Fruit fly (Drosophila melanogaster): ENCODE measurements around the gene IntS12.

IntS12 gene

DNA sequence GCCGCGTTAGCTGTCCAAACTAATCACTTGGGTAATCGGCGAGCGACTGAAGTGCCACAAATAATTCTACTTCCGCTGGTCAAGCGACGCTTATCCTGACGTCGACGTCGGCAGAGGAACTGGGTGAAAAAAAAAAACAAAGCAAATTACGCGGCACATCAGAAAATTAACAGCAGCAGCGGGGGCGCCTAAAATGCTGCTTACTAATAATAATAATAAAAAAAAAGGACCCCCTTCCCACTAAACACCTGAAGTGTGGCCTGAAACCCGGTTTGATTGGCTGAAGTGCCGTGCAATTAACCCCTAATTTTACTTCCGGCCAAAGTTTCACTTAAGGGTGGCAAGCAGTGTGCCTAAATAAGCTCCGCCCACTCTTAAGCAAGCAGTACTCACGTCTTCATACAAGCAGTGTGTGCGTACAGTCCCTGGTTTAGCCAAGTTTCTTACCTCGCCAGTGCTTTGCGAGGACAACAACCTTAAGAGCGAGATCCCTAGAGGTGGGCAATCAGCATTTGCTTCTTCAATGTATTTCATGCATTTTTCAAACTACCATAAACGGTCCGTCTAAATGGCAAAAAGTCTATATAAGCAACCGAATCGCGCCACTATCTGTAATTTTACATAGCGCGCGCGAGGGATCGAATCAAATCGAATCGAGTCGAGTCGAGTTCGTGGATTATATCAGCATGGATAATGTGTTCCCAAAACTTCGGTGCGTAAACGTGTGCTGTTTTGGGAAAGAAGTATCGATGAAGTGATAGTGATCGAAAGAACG lies 18.1 kb downstream of the IntS12 start, which contains the start of the genes ro and T48 (continued):
- TF ChIP-seq dysf (GFP tag; IDR thresholded peaks at IDR 0.05) (0 out of 3 replicates have a peak, but pooled peaks have one; percentile 39), emc (GFP tag; optimal IDR thresholded peaks at IDR 0.05) (no peak), Dad (GFP tag; optimal IDR thresholded peaks at IDR 0.05) (peak; percentile 61), insv (GFP tag; optimal IDR thresholded peaks at IDR 0.05) (peak in 1 of 2 experiments; percentile 74), HLH3B (GFP tag; IDR thresholded peaks at IDR 0.05) (0 out of 2 replicates have a peak, but pooled peaks have one; percentile 32), Xbp1 (GFP tag; optimal IDR thresholded peaks at IDR 0.05) (peak; percentile 44), zfh2 (GFP tag; optimal IDR thresholded peaks at IDR 0.05) (peak; percentile 66), CG12236 (GFP tag; optimal IDR thresholded peaks at IDR 0.05) (no peak), gt (GFP tag; IDR thresholded peaks at IDR 0.05) (no peak), so (GFP tag; IDR thresholded peaks at IDR 0.05) (peak; percentile 35; the same call in 2 of the 3 replicates), ro (GFP tag; IDR thresholded peaks at IDR 0.05) (no peak), CG18011 (GFP tag; optimal IDR thresholded peaks at IDR 0.05) (peak; percentile 29), Atf3 (GFP tag; optimal IDR thresholded peaks at IDR 0.05) (peak; percentile 32), CG2678 (tag; optimal IDR thresholded peaks at IDR 0.05) (peak; percentile 8), hbn (GFP tag; IDR thresholded peaks at IDR 0.05; ENCODE audit: partially characterized antibody) (peak; percentile 40), CG33213 (GFP tag; optimal IDR thresholded peaks at IDR 0.05) (peak; percentile 98), CHES-1-like (GFP tag; optimal IDR thresholded peaks at IDR 0.05) (peak; percentile 82), BtbVII (GFP tag; optimal IDR thresholded peaks at IDR 0.05) (no peak), HmgD (GFP tag; optimal IDR thresholded peaks at IDR 0.05) (peak; percentile 91), cato (GFP tag; optimal IDR thresholded peaks at IDR 0.05; ENCODE audit: borderline replicate concordance) (no peak), CG15073 (GFP tag; optimal IDR thresholded peaks at IDR 0.05) (no peak), CG10979 (tag; optimal IDR thresholded peaks at IDR 0.05) (no peak), CG10209 (GFP tag; optimal IDR thresholded peaks at IDR 0.05) (no peak), lola (GFP tag; optimal IDR thresholded peaks at IDR 0.05) (no peak), CG11504 (tag; optimal IDR thresholded peaks at IDR 0.05) (peak; percentile 59), CG34224 (GFP tag; IDR thresholded peaks at IDR 0.05; ENCODE audit: partially characterized antibody) (0 out of 3 replicates have a peak, but pooled peaks have one; percentile 24), MESR4 (GFP tag; optimal IDR thresholded peaks at IDR 0.05) (peak; percentile 34), CG13424 (tag; optimal IDR thresholded peaks at IDR 0.05) (peak; percentile 42), pan (optimal IDR thresholded peaks at IDR 0.05) (no peak), pan (GFP tag; optimal IDR thresholded peaks at IDR 0.05 in 1 of 2, IDR thresholded peaks at IDR 0.05 in 1 of 2) (peak in 1 of 2 experiments; percentile 14), yki (optimal IDR thresholded peaks at IDR 0.05) (peak; percentile 44), Meics (GFP tag; optimal IDR thresholded peaks at IDR 0.05) (peak; percentile 42), aop (GFP tag; IDR thresholded peaks at IDR 0.05) (peak; percentile 93), CG15696 (tag; optimal IDR thresholded peaks at IDR 0.05) (peak; percentile 30), Six4 (GFP tag; optimal IDR thresholded peaks at IDR 0.05) (peak; percentile 31), Dll (GFP tag; IDR thresholded peaks at IDR 0.05; ENCODE audit: partially characterized antibody) (peak; percentile 60; the same call in 1 of the 4 replicates), CG1647 (GFP tag; optimal IDR thresholded peaks at IDR 0.05) (peak; percentile 50), cg (GFP tag; optimal IDR thresholded peaks at IDR 0.05) (no peak), knrl (GFP tag; IDR thresholded peaks at IDR 0.05; ENCODE audit: partially characterized antibody) (peak; percentile 77), CG14667 (GFP tag; IDR thresholded peaks at IDR 0.05) (no peak), CG4282 (GFP tag; optimal IDR thresholded peaks at IDR 0.05) (peak; percentile 84), CG13287 (GFP tag; IDR thresholded peaks at IDR 0.05; ENCODE audit: partially characterized antibody) (peak; percentile 76), fd96Cb (tag; optimal IDR thresholded peaks at IDR 0.05) (no peak), Ets97D (GFP tag; optimal IDR thresholded peaks at IDR 0.05) (peak; percentile 99), chif (GFP tag; optimal IDR thresholded peaks at IDR 0.05) (peak; percentile 44 to 53), dpn (GFP tag; optimal IDR thresholded peaks at IDR 0.05) (peak; percentile 52 to 76), pho (GFP tag; optimal IDR thresholded peaks at IDR 0.05) (peak; percentile 69), Sry-δ (GFP tag; optimal IDR thresholded peaks at IDR 0.05) (peak; percentile 99), Bdp1 (GFP tag; optimal IDR thresholded peaks at IDR 0.05) (peak; percentile 71)

Measured in whole organism, embryonic.